Worm (Caenorhabditis elegans) whole organism, midembryonic: ENCODE results near the gene rbm-28.

Experiments used
- T22C8.4 ChIP-seq: fragments of 200-800 bp; sonication (Bioruptor generic); IDR thresholded peaks from 2 replicates; pipeline ENCODE4 v1.3.6; 2022; ENCODE audit warnings: missing genetic modification characterization, missing compliant biosample characterization
- cog-1 ChIP-seq: sonication (generic microtip); optimal IDR thresholded peaks from 2 replicates; lab custom pipeline; 2016; ENCODE audit warnings: missing genetic modification characterization, missing compliant biosample characterization
- flt-1 ChIP-seq: fragments of 200-800 bp; sonication (Bioruptor generic); IDR thresholded peaks from 2 replicates; pipeline ENCODE4 v1.3.6; 2022; ENCODE audit warnings: missing genetic modification characterization, missing compliant biosample characterization
- klf-2 ChIP-seq: fragments of 200-800 bp; sonication (Bioruptor generic); conservative IDR thresholded peaks from 2 replicates; pipeline ENCODE4 v1.3.6; 2022; ENCODE audit warnings: missing genetic modification reagents, missing genetic modification characterization, missing compliant biosample characterization
- med-1 ChIP-seq: sonication (generic microtip); optimal IDR thresholded peaks from 2 replicates; lab custom pipeline; 2017; ENCODE audit warnings: missing genetic modification characterization, mild to moderate bottlenecking, missing compliant biosample characterization, antibody characterized with exemption, missing genetic modification reagents; ENCODE audit not compliant: insufficient read depth
- ref-1 ChIP-seq: fragments of 200-800 bp; sonication (Bioruptor generic); conservative IDR thresholded peaks from 2 replicates; pipeline ENCODE4 v1.3.6; 2022; ENCODE audit warnings: missing genetic modification reagents, missing genetic modification characterization, missing compliant biosample characterization
- tab-1 ChIP-seq: fragments of 200-800 bp; sonication (Bioruptor generic); IDR thresholded peaks from 2 replicates; pipeline ENCODE4 v1.3.6; 2022; ENCODE audit warnings: missing genetic modification characterization, missing compliant biosample characterization
- ztf-23 ChIP-seq: fragments of 200-800 bp; sonication (Bioruptor generic); IDR thresholded peaks from 2 replicates; pipeline ENCODE4 v1.3.6; 2022; ENCODE audit warnings: missing genetic modification reagents, missing genetic modification characterization, missing compliant biosample characterization
- ztf-29 ChIP-seq: fragments of 200-800 bp; sonication (Bioruptor generic); IDR thresholded peaks from 2 replicates; pipeline ENCODE4 v1.3.6; 2022; ENCODE audit warnings: missing genetic modification reagents, missing genetic modification characterization, missing compliant biosample characterization

Gene rbm-28

ce11 chrII:14849897-14850296 lies 7.2 kb upstream of the rbm-28 start:
- no peak for TF ChIP-seq ztf-29 (GFP tag; lab: Robert Waterston, UW)
- TF ChIP-seq klf-2 (GFP tag; lab: Robert Waterston, UW): no peak
- no peak for TF ChIP-seq tab-1 (GFP tag; lab: Robert Waterston, UW)
- TF ChIP-seq T22C8.4 (GFP tag; lab: Robert Waterston, UW): no peak

ce11 chrII:14851483-14851882 lies 5.6 kb upstream of the rbm-28 start, which contains the start of gene R05H10.1:
Gene R05H10.1 (plus strand): TSS chrII:14851816.
- TF ChIP-seq ztf-23 (GFP tag; lab: Robert Waterston, UW) (no peak), T22C8.4 (GFP tag; lab: Robert Waterston, UW) (no peak), klf-2 (GFP tag; lab: Robert Waterston, UW) (no peak), med-1 (GFP tag; lab: Kevin White, UChicago) (no peak), flt-1 (GFP tag; lab: Robert Waterston, UW) (no peak)

ce11 chrII:14855229-14855628 lies 1.8 kb upstream of the rbm-28 start, which contains the start of gene R05H10.7:
Gene R05H10.7 (plus strand): TSS chrII:14855529.
- TF ChIP-seq tab-1 (GFP tag; lab: Robert Waterston, UW) (no peak), ztf-29 (GFP tag; lab: Robert Waterston, UW) (no peak), ref-1 (GFP tag; lab: Robert Waterston, UW) (no peak), flt-1 (GFP tag; lab: Robert Waterston, UW) (no peak)

- no peak for TF ChIP-seq ztf-29 (GFP tag; lab: Robert Waterston, UW)
- no peak for TF ChIP-seq med-1 (GFP tag; lab: Kevin White, UChicago)
- no peak for TF ChIP-seq cog-1
- TF ChIP-seq ref-1 (GFP tag; lab: Robert Waterston, UW): no peak
- TF ChIP-seq klf-2 (GFP tag; lab: Robert Waterston, UW): no peak
- TF ChIP-seq ztf-23 (GFP tag; lab: Robert Waterston, UW): no peak
- no peak for TF ChIP-seq tab-1 (GFP tag; lab: Robert Waterston, UW)
- TF ChIP-seq flt-1 (GFP tag; lab: Robert Waterston, UW): no peak
- TF ChIP-seq T22C8.4 (GFP tag; lab: Robert Waterston, UW): no peak
These were observed 9.1 kb downstream of the rbm-28 start for ce11 chrII:14866156-14866555.

ce11 chrII:14866668-14867067 lies 9.6 kb downstream of the rbm-28 start, which contains the start of gene gpx-2:
Gene gpx-2 (plus strand): TSS chrII:14866766.
- TF ChIP-seq ztf-29 (GFP tag; lab: Robert Waterston, UW) (no peak), ref-1 (GFP tag; lab: Robert Waterston, UW) (no peak), klf-2 (GFP tag; lab: Robert Waterston, UW) (no peak), ztf-23 (GFP tag; lab: Robert Waterston, UW) (no peak), cog-1 (no peak), med-1 (GFP tag; lab: Kevin White, UChicago) (no peak), T22C8.4 (GFP tag; lab: Robert Waterston, UW) (no peak), flt-1 (GFP tag; lab: Robert Waterston, UW) (no peak), tab-1 (GFP tag; lab: Robert Waterston, UW) (no peak)

- TF ChIP-seq flt-1 (GFP tag; lab: Robert Waterston, UW) (no peak), ztf-23 (GFP tag; lab: Robert Waterston, UW) (no peak), med-1 (GFP tag; lab: Kevin White, UChicago) (no peak), klf-2 (GFP tag; lab: Robert Waterston, UW) (no peak), ztf-29 (GFP tag; lab: Robert Waterston, UW) (no peak), T22C8.4 (GFP tag; lab: Robert Waterston, UW) (no peak), tab-1 (GFP tag; lab: Robert Waterston, UW) (no peak), cog-1 (no peak)
These were observed 10.5 kb downstream of the rbm-28 start for ce11 chrII:14867530-14867929.

ce11 chrII:14869644-14870043 lies 12.6 kb downstream of the rbm-28 start, which contains the start of gene R05H10.3:
Gene R05H10.3 (plus strand): TSS chrII:14869944.
- TF ChIP-seq ztf-23 (GFP tag; lab: Robert Waterston, UW) (no peak), T22C8.4 (GFP tag; lab: Robert Waterston, UW) (no peak), klf-2 (GFP tag; lab: Robert Waterston, UW) (no peak), med-1 (GFP tag; lab: Kevin White, UChicago) (no peak), flt-1 (GFP tag; lab: Robert Waterston, UW) (no peak)

- TF ChIP-seq ztf-29 (GFP tag; lab: Robert Waterston, UW): no peak
- no peak for TF ChIP-seq cog-1
These were observed 19.7 kb downstream of the rbm-28 start, which contains the start of gene Y53F4A.2 for ce11 chrII:14876737-14877203. Gene Y53F4A.2 (minus strand): TSS chrII:14877153.

ce11 chrII:14892515-14892914 lies 35.5 kb downstream of the rbm-28 start:
- TF ChIP-seq klf-2 (GFP tag; lab: Robert Waterston, UW) (no peak), flt-1 (GFP tag; lab: Robert Waterston, UW) (no peak), tab-1 (GFP tag; lab: Robert Waterston, UW) (no peak), ztf-29 (GFP tag; lab: Robert Waterston, UW) (no peak), cog-1 (no peak), T22C8.4 (GFP tag; lab: Robert Waterston, UW) (no peak), ztf-23 (GFP tag; lab: Robert Waterston, UW) (no peak), ref-1 (GFP tag; lab: Robert Waterston, UW) (no peak), med-1 (GFP tag; lab: Kevin White, UChicago) (no peak)

ce11 chrII:14896503-14896902 lies 39.4 kb downstream of the rbm-28 start:
- no peak for TF ChIP-seq ztf-29 (GFP tag; lab: Robert Waterston, UW)
- no peak for TF ChIP-seq tab-1 (GFP tag; lab: Robert Waterston, UW)
- TF ChIP-seq med-1 (GFP tag; lab: Kevin White, UChicago): no peak
- no peak for TF ChIP-seq ztf-23 (GFP tag; lab: Robert Waterston, UW)
- no peak for TF ChIP-seq klf-2 (GFP tag; lab: Robert Waterston, UW)
